Worm (Caenorhabditis elegans): ENCODE measurements around the gene F22E12.3.

ce11 chrV:10474040-10474439 lies 10.9 kb upstream of the F22E12.3 start:
- TF ChIP-seq med-1 (GFP tag; optimal IDR thresholded peaks at IDR 0.05; ENCODE audit: insufficient read depth) (no peak), klf-2 (GFP tag; conservative IDR thresholded peaks at IDR 0.05) (no peak), T22C8.4 (GFP tag; IDR thresholded peaks at IDR 0.05) (no peak), ref-1 (GFP tag; conservative IDR thresholded peaks at IDR 0.05) (no peak), ztf-29 (GFP tag; IDR thresholded peaks at IDR 0.05) (no peak), flt-1 (GFP tag; IDR thresholded peaks at IDR 0.05) (no peak), tab-1 (GFP tag; IDR thresholded peaks at IDR 0.05) (no peak), cog-1 (tag; optimal IDR thresholded peaks at IDR 0.05) (no peak), ztf-23 (GFP tag; IDR thresholded peaks at IDR 0.05) (no peak)

All from whole organism, midembryonic.